Worm (Caenorhabditis elegans): ENCODE data around the gene ave-1.

ave-1 gene

DNA sequence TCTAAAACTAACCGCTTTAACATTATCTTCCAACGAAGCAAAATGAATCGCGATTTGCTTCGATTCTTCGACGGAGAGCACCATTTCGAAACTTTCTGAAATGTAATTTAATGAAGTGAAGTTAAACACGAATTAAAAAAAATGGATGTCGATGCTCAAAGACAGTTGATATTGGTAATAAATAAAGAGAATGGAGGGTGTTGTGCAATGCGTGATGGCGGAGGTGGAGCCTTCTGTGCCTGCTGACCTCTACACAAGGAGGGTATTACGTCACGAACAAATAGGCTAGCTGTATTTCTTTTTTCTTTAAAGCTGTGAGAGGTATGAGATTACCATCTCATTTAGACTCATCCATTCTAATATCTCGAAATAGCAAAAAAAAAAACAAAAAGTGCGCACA, 40.1 kb downstream of the ave-1 start, which contains the start of gene Y82E9BR.17:
Gene Y82E9BR.17, minus strand, starts transcription at position 101 of the 400 bp plus-strand sequence.
- TF ChIP-seq elt-3 (tag; optimal IDR thresholded peaks at IDR 0.05): no peak
- no peak for TF ChIP-seq nhr-237 (tag; optimal IDR thresholded peaks at IDR 0.05)
- no peak for TF ChIP-seq unc-62 (GFP tag; optimal IDR thresholded peaks at IDR 0.05)
- no peak for TF ChIP-seq nhr-23 (tag; optimal IDR thresholded peaks at IDR 0.05)
- no peak for TF ChIP-seq nhr-11 (tag; optimal IDR thresholded peaks at IDR 0.05)
- TF ChIP-seq ceh-9 (tag; optimal IDR thresholded peaks at IDR 0.05): no peak
- no peak for TF ChIP-seq elt-1 (tag; optimal IDR thresholded peaks at IDR 0.05)
- no peak for TF ChIP-seq nhr-43 (tag; optimal IDR thresholded peaks at IDR 0.05; ENCODE audit: poor library complexity, severe bottlenecking)
- no peak for TF ChIP-seq pqm-1 (tag; optimal IDR thresholded peaks at IDR 0.05)
- no peak for TF ChIP-seq pha-4 (tag; optimal IDR thresholded peaks at IDR 0.05)
- no peak for TF ChIP-seq ceh-16 (tag; optimal IDR thresholded peaks at IDR 0.05)
- no peak for TF ChIP-seq fkh-10 (GFP tag; optimal IDR thresholded peaks at IDR 0.05)
- TF ChIP-seq nhr-12 (tag; optimal IDR thresholded peaks at IDR 0.05): no peak
- TF ChIP-seq eor-1 (tag; optimal IDR thresholded peaks at IDR 0.05): no peak
- no peak for TF ChIP-seq snpc-4 (tag; optimal IDR thresholded peaks at IDR 0.05)
- no peak for TF ChIP-seq nhr-77 (tag; optimal IDR thresholded peaks at IDR 0.05)

DNA sequence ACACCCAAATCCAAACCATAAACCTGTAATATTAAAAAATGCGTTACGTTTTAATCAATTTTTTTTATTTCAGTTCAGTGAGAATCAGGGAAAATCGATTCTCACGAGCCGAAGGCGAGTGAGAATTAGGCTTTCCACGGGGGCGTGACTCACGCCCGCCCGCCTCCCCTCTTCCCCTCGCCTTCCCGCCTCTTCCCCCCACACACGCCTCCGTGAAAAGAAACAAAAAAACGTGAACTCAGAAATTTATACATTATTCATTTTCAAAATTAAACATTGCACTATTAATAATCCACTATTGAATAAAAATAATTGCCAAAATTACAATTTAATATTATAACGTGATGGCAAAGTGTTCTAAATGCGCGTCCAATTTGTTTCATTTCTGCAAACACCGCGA, 49.0 kb downstream of the ave-1 start:
- TF ChIP-seq ceh-28 (tag; optimal IDR thresholded peaks at IDR 0.05) (no peak), nfya-1 (tag; optimal IDR thresholded peaks at IDR 0.05; ENCODE audit: insufficient read depth) (no peak), pqm-1 (tag; optimal IDR thresholded peaks at IDR 0.05) (no peak), lsy-12 (tag; optimal IDR thresholded peaks at IDR 0.05) (no peak), nhr-23 (tag; optimal IDR thresholded peaks at IDR 0.05) (no peak), unc-62 (GFP tag; optimal IDR thresholded peaks at IDR 0.05) (no peak), aly-2 (tag; optimal IDR thresholded peaks at IDR 0.05) (no peak), ztf-11 (tag; optimal IDR thresholded peaks at IDR 0.05) (no peak), snpc-4 (tag; optimal IDR thresholded peaks at IDR 0.05) (no peak), elt-3 (tag; optimal IDR thresholded peaks at IDR 0.05) (no peak), jun-1 (tag; optimal IDR thresholded peaks at IDR 0.05) (no peak), egl-5 (tag; optimal IDR thresholded peaks at IDR 0.05) (no peak), ZK546.5 (tag; optimal IDR thresholded peaks at IDR 0.05) (no peak), ama-1 (optimal IDR thresholded peaks at IDR 0.05) (no peak), fos-1 (tag; optimal IDR thresholded peaks at IDR 0.05) (no peak), nhr-67 (tag; optimal IDR thresholded peaks at IDR 0.05) (no peak)

Data from whole organism, L3 larva.